Fruit fly (Drosophila melanogaster): ENCODE data around the gene Idgf3.

Gene Idgf3

dm6 chr2L:16491123-16491751 lies 40.5 kb downstream of the Idgf3 start, which contains the start of gene Tpr2 (continued):
- TF ChIP-seq pdm3 (GFP tag; optimal IDR thresholded peaks at IDR 0.05) (peak; percentile 30), Sox102F (GFP tag; optimal IDR thresholded peaks at IDR 0.05) (peak; percentile 62), CG34406 (GFP tag; optimal IDR thresholded peaks at IDR 0.05) (peak; percentile 17), CG6276 (GFP tag; optimal IDR thresholded peaks at IDR 0.05) (no peak), net (GFP tag; optimal IDR thresholded peaks at IDR 0.05) (peak; percentile 42), CG32006 (GFP tag; optimal IDR thresholded peaks at IDR 0.05) (peak; percentile 6), topi (GFP tag; optimal IDR thresholded peaks at IDR 0.05) (peak; percentile 29), Hr39 (GFP tag; optimal IDR thresholded peaks at IDR 0.05) (peak; percentile 31), achi (GFP tag; optimal IDR thresholded peaks at IDR 0.05) (peak; percentile 80), CG10631 (GFP tag; optimal IDR thresholded peaks at IDR 0.05) (no peak)

DNA sequence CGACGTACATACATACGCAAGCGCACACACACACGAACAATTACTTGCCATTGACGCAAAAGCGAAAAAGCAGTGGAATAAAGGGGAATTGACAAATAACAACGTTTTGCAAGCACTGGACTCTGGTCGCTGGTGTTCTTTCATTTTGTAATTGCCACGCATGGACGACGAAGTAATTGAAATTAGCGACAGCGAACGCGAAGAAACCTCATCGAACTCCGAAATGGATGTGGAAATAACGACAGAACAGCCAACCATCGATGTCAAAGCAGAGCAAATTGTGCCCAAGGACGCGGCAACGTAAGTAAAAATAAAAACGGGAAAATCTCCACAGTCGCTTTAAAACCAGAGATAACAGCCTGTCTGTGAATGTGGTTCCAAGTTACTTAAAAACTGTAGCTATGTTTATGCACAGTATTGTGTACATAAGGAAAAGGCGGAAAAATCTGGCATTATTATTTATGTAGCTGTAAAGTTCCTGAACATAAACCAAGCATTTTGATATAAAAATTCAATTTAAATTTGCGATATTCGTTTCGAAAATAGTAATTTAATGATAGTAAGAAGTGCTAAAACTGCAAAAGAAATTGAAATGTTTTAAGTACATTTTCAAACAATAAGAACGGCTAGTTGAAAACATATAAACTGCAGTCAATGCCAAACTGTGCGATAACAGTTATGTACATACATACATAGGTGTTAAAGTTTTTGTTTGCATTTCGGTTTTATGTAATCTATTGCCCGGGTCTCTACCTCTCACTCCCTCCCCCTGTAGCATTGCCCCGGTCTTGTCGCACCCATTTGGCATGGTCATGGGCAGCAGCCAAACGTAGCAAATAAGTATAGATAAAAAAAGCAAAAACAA lies 41.3 kb downstream of the Idgf3 start:
- TF ChIP-seq Blimp-1 (GFP tag; optimal IDR thresholded peaks at IDR 0.05) (peak; percentile 18), fkh (GFP tag; optimal IDR thresholded peaks at IDR 0.05) (peak; percentile 91), Hr39 (GFP tag; optimal IDR thresholded peaks at IDR 0.05) (no peak)

- TF ChIP-seq CG6854 (GFP tag; optimal IDR thresholded peaks at IDR 0.05) (peak; percentile 75), salr (GFP tag; optimal IDR thresholded peaks at IDR 0.05) (peak; percentile 84), vri (GFP tag; optimal IDR thresholded peaks at IDR 0.05) (peak; percentile 88), CG6808 (GFP tag; optimal IDR thresholded peaks at IDR 0.05) (peak; percentile 91), cyc (GFP tag; optimal IDR thresholded peaks at IDR 0.05) (peak; percentile 82), Sox14 (GFP tag; optimal IDR thresholded peaks at IDR 0.05) (peak; percentile 96), spab (GFP tag; optimal IDR thresholded peaks at IDR 0.05) (peak; percentile 87), CG11762 (GFP tag; optimal IDR thresholded peaks at IDR 0.05; ENCODE audit: insufficient read depth) (peak; percentile 65), CG4318 (GFP tag; optimal IDR thresholded peaks at IDR 0.05) (peak; percentile 68), CG6792 (GFP tag; optimal IDR thresholded peaks at IDR 0.05) (peak; percentile 85), esn (GFP tag; optimal IDR thresholded peaks at IDR 0.05) (peak; percentile 93), CG1621 (tag; optimal IDR thresholded peaks at IDR 0.05) (peak; percentile 94), Ets96B (tag; optimal IDR thresholded peaks at IDR 0.05) (peak; percentile 92), CG11294 (GFP tag; IDR thresholded peaks at IDR 0.05) (peak; percentile 71), fd59A (GFP tag; optimal IDR thresholded peaks at IDR 0.05) (peak; percentile 90), CG9139 (GFP tag; optimal IDR thresholded peaks at IDR 0.05) (peak; percentile 83), CG8319 (GFP tag; optimal IDR thresholded peaks at IDR 0.05) (peak; percentile 59), eg (GFP tag; IDR thresholded peaks at IDR 0.05) (peak; percentile 87), CG10631 (GFP tag; optimal IDR thresholded peaks at IDR 0.05) (peak; percentile 93), dac (GFP tag; optimal IDR thresholded peaks at IDR 0.05) (peak; percentile 61), acj6 (GFP tag; optimal IDR thresholded peaks at IDR 0.05) (peak; percentile 86), Met (GFP tag; optimal IDR thresholded peaks at IDR 0.05) (peak; percentile 92), Eip93F (GFP tag; optimal IDR thresholded peaks at IDR 0.05) (peak; percentile 33), OdsH (GFP tag; optimal IDR thresholded peaks at IDR 0.05) (peak; percentile 89), topi (GFP tag; optimal IDR thresholded peaks at IDR 0.05) (peak; percentile 86), CG8632 (GFP tag; optimal IDR thresholded peaks at IDR 0.05) (peak; percentile 86), CG3032 (tag; optimal IDR thresholded peaks at IDR 0.05) (peak; percentile 92), Eip78C (GFP tag) (peak; percentile 96), Sox15 (GFP tag; optimal IDR thresholded peaks at IDR 0.05) (peak; percentile 65), fd85E (GFP tag; optimal IDR thresholded peaks at IDR 0.05) (no peak), CG15336 (GFP tag; IDR thresholded peaks at IDR 0.05) (peak; percentile 91), fkh (GFP tag; optimal IDR thresholded peaks at IDR 0.05) (no peak), net (GFP tag; optimal IDR thresholded peaks at IDR 0.05) (peak; percentile 84), Sox102F (GFP tag; optimal IDR thresholded peaks at IDR 0.05) (peak; percentile 92), Smox (GFP tag; optimal IDR thresholded peaks at IDR 0.05) (peak; percentile 82), Ets21C (GFP tag; optimal IDR thresholded peaks at IDR 0.05) (peak; percentile 81), achi (GFP tag; optimal IDR thresholded peaks at IDR 0.05) (peak; percentile 89)
Measured at dm6 chr2L:16492617-16493203, 42.0 kb downstream of the Idgf3 start.

All from whole organism, prepupa.